Fruit fly (Drosophila melanogaster) whole organism, prepupa: Measurements from ENCODE around the gene mew.

ENCODE experiments used
- Blimp-1 ChIP-seq: fragments of 200-800 bp; sonication (Bioruptor generic); optimal IDR thresholded peaks from 3 replicates; lab custom pipeline; 2017; ENCODE audit warnings: missing biosample characterization, missing genetic modification characterization, mild to moderate bottlenecking, moderate library complexity, missing genetic modification reagents
- CG10631 ChIP-seq: fragments of 200-800 bp; sonication (Bioruptor generic); optimal IDR thresholded peaks from 2 replicates; lab custom pipeline; 2016; ENCODE audit warnings: missing biosample characterization, missing genetic modification characterization
- CG11294 ChIP-seq: fragments of 200-800 bp; sonication (Bioruptor generic); IDR thresholded peaks from 2 replicates; pipeline ENCODE4 v1.3.6; 2022; ENCODE audit warnings: missing biosample characterization, missing genetic modification characterization
- CG11762 ChIP-seq: fragments of 200-800 bp; sonication (Bioruptor generic); optimal IDR thresholded peaks from 3 replicates; lab custom pipeline; 2016; ENCODE audit warnings: missing biosample characterization, missing genetic modification characterization; ENCODE audit not compliant: insufficient read depth
- CG15336 ChIP-seq: fragments of 200-800 bp; sonication (Bioruptor generic); IDR thresholded peaks from 2 replicates; pipeline ENCODE4 v1.3.6; 2022; ENCODE audit warnings: missing biosample characterization, missing genetic modification characterization
- CG1621 ChIP-seq: fragments of 200-800 bp; sonication (Bioruptor generic); optimal IDR thresholded peaks from 3 replicates; lab custom pipeline; 2018; ENCODE audit warnings: missing biosample characterization, mild to moderate bottlenecking, missing genetic modification characterization
- CG16779 ChIP-seq: fragments of 200-800 bp; sonication (Bioruptor generic); optimal IDR thresholded peaks from 3 replicates; lab custom pipeline; 2017; ENCODE audit warnings: missing biosample characterization, mild to moderate bottlenecking, missing genetic modification characterization
- CG31627 ChIP-seq: fragments of 200-800 bp; sonication (Bioruptor generic); optimal IDR thresholded peaks from 3 replicates; lab custom pipeline; 2016; ENCODE audit warnings: missing biosample characterization, missing genetic modification characterization
- CG34406 ChIP-seq: fragments of 200-800 bp; sonication (Bioruptor generic); optimal IDR thresholded peaks from 3 replicates; lab custom pipeline; 2016; ENCODE audit warnings: missing biosample characterization, missing genetic modification characterization
- CG4318 ChIP-seq: fragments of 200-800 bp; sonication (Bioruptor generic); optimal IDR thresholded peaks from 3 replicates; lab custom pipeline; 2017; ENCODE audit warnings: missing biosample characterization, mild to moderate bottlenecking, missing genetic modification characterization
- CG6276 ChIP-seq: fragments of 200-800 bp; sonication (Bioruptor generic); optimal IDR thresholded peaks from 2 replicates; lab custom pipeline; 2017; ENCODE audit warnings: missing biosample characterization, mild to moderate bottlenecking, missing genetic modification characterization
- CG6792 ChIP-seq: fragments of 200-800 bp; sonication (Bioruptor generic); optimal IDR thresholded peaks from 3 replicates; lab custom pipeline; 2016; ENCODE audit warnings: missing biosample characterization, missing genetic modification characterization
- CG6808 ChIP-seq: fragments of 200-800 bp; sonication (Bioruptor generic); optimal IDR thresholded peaks from 3 replicates; lab custom pipeline; 2017; ENCODE audit warnings: missing biosample characterization, missing genetic modification characterization, mild to moderate bottlenecking, moderate library complexity, missing genetic modification reagents
- CG6854 ChIP-seq: fragments of 200-800 bp; sonication (Bioruptor generic); optimal IDR thresholded peaks from 2 replicates; lab custom pipeline; 2017; ENCODE audit warnings: missing biosample characterization, mild to moderate bottlenecking, missing genetic modification characterization
- CG8632 ChIP-seq: fragments of 200-800 bp; sonication (Bioruptor generic); optimal IDR thresholded peaks from 3 replicates; lab custom pipeline; 2016; ENCODE audit warnings: missing biosample characterization, missing genetic modification characterization
- CG9139 ChIP-seq: fragments of 200-800 bp; sonication (Bioruptor generic); optimal IDR thresholded peaks from 3 replicates; lab custom pipeline; 2017; ENCODE audit warnings: missing biosample characterization, mild to moderate bottlenecking, missing genetic modification characterization
- Eip75B ChIP-seq: fragments of 200-800 bp; sonication (Bioruptor generic); optimal IDR thresholded peaks from 3 replicates; lab custom pipeline; 2016; ENCODE audit warnings: missing biosample characterization, missing genetic modification characterization
- Eip78C ChIP-seq: fragments of 200-800 bp; sonication (Bioruptor generic); peaks from one replicate; lab custom pipeline; 2016; ENCODE audit warnings: missing biosample characterization, missing genetic modification characterization
- Eip93F ChIP-seq: fragments of 200-800 bp; sonication (Bioruptor generic); optimal IDR thresholded peaks from 2 replicates; lab custom pipeline; 2016; ENCODE audit warnings: missing biosample characterization, mild to moderate bottlenecking, missing genetic modification characterization
- Ets96B ChIP-seq: fragments of 200-800 bp; optimal IDR thresholded peaks from 2 replicates; lab custom pipeline; 2019; ENCODE audit warnings: missing biosample characterization, mild to moderate bottlenecking, missing genetic modification characterization, moderate library complexity
- Gug ChIP-seq: fragments of 200-800 bp; sonication (Bioruptor generic); IDR thresholded peaks from 2 replicates; pipeline ENCODE4 v1.3.6; 2022; ENCODE audit warnings: missing biosample characterization, missing genetic modification characterization
- Hr38 ChIP-seq: sonication (Bioruptor generic); optimal IDR thresholded peaks from 2 replicates; lab custom pipeline; 2016; ENCODE audit warnings: missing biosample characterization, missing genetic modification characterization
- Hr4 ChIP-seq: fragments of 200-800 bp; sonication (Bioruptor generic); optimal IDR thresholded peaks from 3 replicates; lab custom pipeline; 2016; ENCODE audit warnings: missing biosample characterization, missing genetic modification characterization
- Smox ChIP-seq: fragments of 200-800 bp; sonication (Bioruptor generic); optimal IDR thresholded peaks from 3 replicates; lab custom pipeline; 2016; ENCODE audit warnings: missing biosample characterization, missing genetic modification characterization
- Sox102F ChIP-seq: fragments of 200-800 bp; sonication (Bioruptor generic); optimal IDR thresholded peaks from 2 replicates; lab custom pipeline; 2016; ENCODE audit warnings: missing biosample characterization, mild to moderate bottlenecking, missing genetic modification characterization
- Sox14 ChIP-seq: fragments of 200-800 bp; sonication (Bioruptor generic); optimal IDR thresholded peaks from 3 replicates; lab custom pipeline; 2016; ENCODE audit warnings: missing biosample characterization, missing genetic modification characterization
- Sox15 ChIP-seq: fragments of 200-800 bp; sonication (Bioruptor generic); optimal IDR thresholded peaks from 3 replicates; lab custom pipeline; 2016; ENCODE audit warnings: missing biosample characterization, missing genetic modification characterization
- achi ChIP-seq: fragments of 200-800 bp; sonication (Bioruptor generic); optimal IDR thresholded peaks from 3 replicates; lab custom pipeline; 2016; ENCODE audit warnings: missing biosample characterization, missing genetic modification characterization
- acj6 ChIP-seq: fragments of 200-800 bp; sonication (Bioruptor generic); optimal IDR thresholded peaks from 3 replicates; lab custom pipeline; 2016; ENCODE audit warnings: missing biosample characterization, missing genetic modification characterization
- cyc ChIP-seq: fragments of 200-800 bp; sonication (Bioruptor generic); optimal IDR thresholded peaks from 3 replicates; lab custom pipeline; 2016; ENCODE audit warnings: missing biosample characterization, missing genetic modification characterization
- dac ChIP-seq: fragments of 200-800 bp; sonication (Bioruptor generic); optimal IDR thresholded peaks from 2 replicates; lab custom pipeline; 2017; ENCODE audit warnings: missing biosample characterization, mild to moderate bottlenecking, missing genetic modification characterization
- dsx ChIP-seq: fragments of 200-800 bp; optimal IDR thresholded peaks from 3 replicates; lab custom pipeline; 2019; ENCODE audit warnings: missing biosample characterization, mild to moderate bottlenecking, missing genetic modification characterization, moderate library complexity; ENCODE audit not compliant: poor library complexity, severe bottlenecking
- eg ChIP-seq: fragments of 200-800 bp; sonication (Bioruptor generic); IDR thresholded peaks from 3 replicates; pipeline ENCODE4 v1.3.6; 2022; ENCODE audit warnings: missing biosample characterization, missing genetic modification characterization
- fd85E ChIP-seq: fragments of 200-800 bp; sonication (Bioruptor generic); optimal IDR thresholded peaks from 3 replicates; lab custom pipeline; 2016; ENCODE audit warnings: missing biosample characterization, missing genetic modification characterization
- fkh ChIP-seq: fragments of 200-800 bp; sonication (Bioruptor generic); optimal IDR thresholded peaks from 3 replicates; lab custom pipeline; 2017; ENCODE audit warnings: missing biosample characterization, mild to moderate bottlenecking, missing genetic modification characterization, moderate library complexity
- lz ChIP-seq: fragments of 200-800 bp; sonication (Bioruptor generic); optimal IDR thresholded peaks from 3 replicates; lab custom pipeline; 2016; ENCODE audit warnings: missing biosample characterization, missing genetic modification characterization
- net ChIP-seq: fragments of 200-800 bp; sonication (Bioruptor generic); optimal IDR thresholded peaks from 3 replicates; lab custom pipeline; 2016; ENCODE audit warnings: missing biosample characterization, missing genetic modification characterization
- pdm3 ChIP-seq: fragments of 200-800 bp; sonication (Bioruptor generic); optimal IDR thresholded peaks from 3 replicates; lab custom pipeline; 2016; ENCODE audit warnings: missing biosample characterization, missing genetic modification characterization
- spab ChIP-seq: fragments of 200-800 bp; sonication (Bioruptor generic); optimal IDR thresholded peaks from 2 replicates; lab custom pipeline; 2017; ENCODE audit warnings: missing biosample characterization, mild to moderate bottlenecking, missing genetic modification characterization, missing genetic modification reagents
- ss ChIP-seq, 2 experiments: fragments of 200-800 bp; sonication (Bioruptor generic); optimal IDR thresholded peaks; 2 replicates in 1 of 2; 3 replicates in 1 of 2; lab custom pipeline; 2017 to 2018; ENCODE audit warnings: mild to moderate bottlenecking in 2 of 2, missing biosample characterization in 2 of 2, missing genetic modification characterization in 2 of 2, moderate library complexity in 1 of 2
- svp ChIP-seq: fragments of 200-800 bp; sonication (Bioruptor generic); peaks from one replicate; lab custom pipeline; 2016; ENCODE audit warnings: missing biosample characterization, missing genetic modification characterization
- topi ChIP-seq: fragments of 200-800 bp; sonication (Bioruptor generic); optimal IDR thresholded peaks from 3 replicates; lab custom pipeline; 2016; ENCODE audit warnings: missing biosample characterization, missing genetic modification characterization
- vri ChIP-seq: fragments of 200-800 bp; sonication (Bioruptor generic); optimal IDR thresholded peaks from 3 replicates; lab custom pipeline; 2016; ENCODE audit warnings: missing biosample characterization, mild to moderate bottlenecking, missing genetic modification characterization

mew gene

dm6 chrX:13307189-13307588 lies 48.9 kb upstream of the mew start (continued):
- no peak for TF ChIP-seq eg
- TF ChIP-seq fkh: no peak
- TF ChIP-seq dsx (GFP tag; lab: Kevin White, UChicago): no peak
- peak; percentile 2 for TF ChIP-seq Hr4 (GFP tag; lab: Kevin White, UChicago)
- TF ChIP-seq CG34406: peak; percentile 56
- peak; percentile 58 for TF ChIP-seq CG8632 (GFP tag; lab: Kevin White, UChicago)
- TF ChIP-seq spab (GFP tag; lab: Kevin White, UChicago): no peak
- TF ChIP-seq acj6 (GFP tag; lab: Kevin White, UChicago): peak; percentile 36
- no peak for TF ChIP-seq CG6854 (GFP tag; lab: Kevin White, UChicago)
- TF ChIP-seq CG11294: no peak
- peak; percentile 74 for TF ChIP-seq svp (GFP tag; lab: Kevin White, UChicago)
- peak; percentile 9 for TF ChIP-seq vri (GFP tag; lab: Kevin White, UChicago)
- TF ChIP-seq Eip78C (GFP tag; lab: Kevin White, UChicago): peak; percentile 87
- TF ChIP-seq CG4318 (GFP tag; lab: Kevin White, UChicago): peak; percentile 8
- peak; percentile 28 for TF ChIP-seq net (GFP tag; lab: Kevin White, UChicago)
- TF ChIP-seq Blimp-1 (GFP tag; lab: Kevin White, UChicago): no peak
- peak in 1 of 2 experiments; percentile 16 for TF ChIP-seq ss (GFP tag; optimal IDR thresholded peaks at IDR 0.05; lab: Kevin White, UChicago)
- no peak for TF ChIP-seq fd85E (GFP tag; lab: Kevin White, UChicago)
- TF ChIP-seq lz: peak; percentile 44

dm6 chrX:13305323-13305722 lies 47.0 kb upstream of the mew start:
- TF ChIP-seq Sox14 (GFP tag; lab: Kevin White, UChicago): no peak
- peak; percentile 29 for TF ChIP-seq CG6276
- TF ChIP-seq net (GFP tag; lab: Kevin White, UChicago): no peak
- TF ChIP-seq achi (GFP tag; lab: Kevin White, UChicago): no peak
- no peak for TF ChIP-seq Sox15 (GFP tag; lab: Kevin White, UChicago)
- TF ChIP-seq Ets96B (tag; lab: Kevin White, UChicago): no peak
- peak; percentile 86 for TF ChIP-seq svp (GFP tag; lab: Kevin White, UChicago)
- no peak for TF ChIP-seq Hr38 (GFP tag; lab: Kevin White, UChicago)
- no peak for TF ChIP-seq spab (GFP tag; lab: Kevin White, UChicago)
- no peak for TF ChIP-seq CG16779 (tag; lab: Kevin White, UChicago)
- TF ChIP-seq fkh: no peak
- TF ChIP-seq eg: 0 out of 3 replicates have a peak, but pooled peaks have one; percentile 12
- no peak for TF ChIP-seq pdm3
- no peak for TF ChIP-seq CG10631 (GFP tag; lab: Kevin White, UChicago)
- peak; percentile 54 for TF ChIP-seq Eip78C (GFP tag; lab: Kevin White, UChicago)
- no peak for TF ChIP-seq dac (GFP tag; lab: Kevin White, UChicago)
- TF ChIP-seq vri (GFP tag; lab: Kevin White, UChicago): peak; percentile 37
- TF ChIP-seq CG9139: no peak
- peak in 1 of 2 experiments; percentile 1 for TF ChIP-seq ss (GFP tag; optimal IDR thresholded peaks at IDR 0.05; lab: Kevin White, UChicago)
- TF ChIP-seq CG6808: peak; percentile 14
- no peak for TF ChIP-seq Hr4 (GFP tag; lab: Kevin White, UChicago)
- TF ChIP-seq lz: no peak
- TF ChIP-seq, all 60 proteins: peak for 7

dm6 chrX:13303656-13304647 lies 45.7 kb upstream of the mew start:
- TF ChIP-seq CG1621 (tag; lab: Kevin White, UChicago) (no peak), achi (GFP tag; lab: Kevin White, UChicago) (no peak), CG6792 (GFP tag; lab: Kevin White, UChicago) (no peak), CG34406 (no peak), cyc (GFP tag; lab: Kevin White, UChicago) (no peak), Sox14 (GFP tag; lab: Kevin White, UChicago) (no peak), CG15336 (GFP tag; lab: Robert Waterston, UW) (peak; percentile 21; the same call in 1 of the 2 replicates), CG10631 (GFP tag; lab: Kevin White, UChicago) (no peak), Eip93F (GFP tag; lab: Kevin White, UChicago) (no peak), Gug (GFP tag; lab: Robert Waterston, UW) (no peak), Hr38 (GFP tag; lab: Kevin White, UChicago) (no peak), acj6 (GFP tag; lab: Kevin White, UChicago) (no peak), Sox102F (GFP tag; lab: Kevin White, UChicago) (no peak), CG31627 (no peak), Eip78C (GFP tag; lab: Kevin White, UChicago) (peak; percentile 53), CG11762 (GFP tag; lab: Kevin White, UChicago) (no peak), ss (GFP tag; optimal IDR thresholded peaks at IDR 0.05; lab: Kevin White, UChicago) (peak; percentile 19 to 37), CG6808 (peak; percentile 18), net (GFP tag; lab: Kevin White, UChicago) (peak; percentile 17), topi (GFP tag; lab: Kevin White, UChicago) (peak; percentile 18), Hr4 (GFP tag; lab: Kevin White, UChicago) (peak; percentile 18), Blimp-1 (GFP tag; lab: Kevin White, UChicago) (no peak), Eip75B (GFP tag; lab: Kevin White, UChicago) (no peak), Smox (GFP tag; lab: Kevin White, UChicago) (no peak), fd85E (GFP tag; lab: Kevin White, UChicago) (no peak)
